Fruit fly (Drosophila melanogaster): Measurements from ENCODE around the gene peng.

- no peak for TF ChIP-seq usp (GFP tag; optimal IDR thresholded peaks at IDR 0.05)
- TF ChIP-seq EcR (GFP tag; optimal IDR thresholded peaks at IDR 0.05), result no peak
Observed at dm6 chrX:21357810-21358671, 8.4 kb upstream of the peng start, which contains the start of gene Septin1.
